Worm (Caenorhabditis elegans): Measurements from ENCODE around the gene D1014.5.

The D1014.5 gene

ce11 chrV:8079813-8080212 is 43.7 kb upstream of the D1014.5 start (continued):
- TF ChIP-seq aha-1 (tag; optimal IDR thresholded peaks at IDR 0.05) (no peak), nhr-76 (tag; optimal IDR thresholded peaks at IDR 0.05) (no peak), pag-3 (tag; optimal IDR thresholded peaks at IDR 0.05; ENCODE audit: borderline replicate concordance, insufficient read depth) (no peak), ceh-90 (tag; optimal IDR thresholded peaks at IDR 0.05) (no peak), nhr-11 (tag; optimal IDR thresholded peaks at IDR 0.05) (no peak), snpc-4 (tag; optimal IDR thresholded peaks at IDR 0.05) (no peak), isw-1 (GFP tag; IDR thresholded peaks at IDR 0.05) (no peak), mab-9 (GFP tag; IDR thresholded peaks at IDR 0.05) (no peak), unc-98 (GFP tag; IDR thresholded peaks at IDR 0.05) (no peak), pqm-1 (tag; optimal IDR thresholded peaks at IDR 0.05) (no peak), snu-23 (GFP tag; optimal IDR thresholded peaks at IDR 0.05) (no peak), rnt-1 (tag; optimal IDR thresholded peaks at IDR 0.05) (no peak), elt-2 (tag; optimal IDR thresholded peaks at IDR 0.05) (no peak), nhr-85 (tag) (peak; percentile 86), blmp-1 (tag; optimal IDR thresholded peaks at IDR 0.05) (peak; percentile 27), ceh-8 (GFP tag; optimal IDR thresholded peaks at IDR 0.05) (no peak)

DNA sequence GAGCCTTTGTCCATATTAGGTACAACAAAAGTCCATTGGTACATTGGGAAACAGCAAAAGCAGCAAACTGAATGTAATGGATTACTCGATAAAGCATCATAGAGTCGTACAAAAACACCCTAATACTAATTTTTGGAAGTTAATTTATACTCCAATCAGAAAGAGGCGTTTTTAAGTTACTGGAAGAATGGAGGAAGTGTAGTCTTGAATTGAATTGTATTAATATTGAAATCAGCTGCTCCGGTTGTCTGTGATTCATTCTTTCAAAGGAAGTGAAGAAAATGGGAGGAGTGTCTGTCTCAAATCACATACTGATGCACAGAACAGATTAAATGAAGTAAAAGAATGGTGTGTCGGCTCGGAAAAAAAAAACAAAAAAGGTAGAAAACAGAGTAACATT is 41.9 kb upstream of the D1014.5 start, which contains the start of gene str-131:
Gene str-131, minus strand, starts transcription at position 101 of the 400 bp plus-strand sequence.
- TF ChIP-seq fkh-4 (tag; optimal IDR thresholded peaks at IDR 0.05; ENCODE audit: borderline replicate concordance) (no peak), C34B4.2 (tag; optimal IDR thresholded peaks at IDR 0.05) (no peak), vab-15 (tag; optimal IDR thresholded peaks at IDR 0.05) (no peak), isw-1 (GFP tag; IDR thresholded peaks at IDR 0.05) (no peak), nhr-19 (GFP tag; conservative IDR thresholded peaks at IDR 0.05) (no peak), F16B12.6 (tag; optimal IDR thresholded peaks at IDR 0.05) (no peak), C04F5.9 (tag; optimal IDR thresholded peaks at IDR 0.05) (no peak), nhr-71 (tag; optimal IDR thresholded peaks at IDR 0.05) (no peak), pag-3 (tag; optimal IDR thresholded peaks at IDR 0.05; ENCODE audit: borderline replicate concordance, insufficient read depth) (no peak), ceh-8 (GFP tag; optimal IDR thresholded peaks at IDR 0.05) (no peak), nhr-76 (tag; optimal IDR thresholded peaks at IDR 0.05) (no peak), C16A3.4 (tag; optimal IDR thresholded peaks at IDR 0.05) (no peak), sox-4 (tag; optimal IDR thresholded peaks at IDR 0.05) (no peak), nhr-20 (tag; optimal IDR thresholded peaks at IDR 0.05) (no peak), lin-14 (GFP tag; optimal IDR thresholded peaks at IDR 0.05) (no peak)

DNA sequence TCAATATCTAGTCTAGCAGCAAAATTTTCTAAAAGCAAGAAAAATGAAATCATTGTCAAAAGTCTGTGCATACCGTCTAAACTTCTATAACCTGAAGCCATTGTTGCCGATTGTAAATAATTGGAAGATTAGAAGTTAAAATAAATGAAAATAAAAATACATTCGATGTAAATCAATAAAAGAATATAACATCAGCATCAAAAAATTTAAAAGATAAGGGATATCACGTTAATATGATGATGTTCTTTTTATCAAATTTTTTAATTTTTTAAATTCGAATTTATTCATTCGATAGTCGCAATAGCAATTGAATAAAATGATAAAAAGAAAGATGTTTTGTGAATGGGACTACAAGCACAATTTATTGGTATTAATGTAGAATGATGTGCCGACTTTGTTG is 38.3 kb upstream of the D1014.5 start, which contains the start of gene C09H5.7:
Gene C09H5.7, minus strand, starts transcription at position 101 of the 400 bp plus-strand sequence.
- TF ChIP-seq pqm-1 (tag; optimal IDR thresholded peaks at IDR 0.05): no peak
- TF ChIP-seq unc-30 (tag; optimal IDR thresholded peaks at IDR 0.05): no peak
- no peak for TF ChIP-seq egl-27 (tag; optimal IDR thresholded peaks at IDR 0.05)
- no peak for TF ChIP-seq lir-3 (tag; optimal IDR thresholded peaks at IDR 0.05; ENCODE audit: poor library complexity)
- no peak for TF ChIP-seq aly-2 (tag; optimal IDR thresholded peaks at IDR 0.05)
- no peak for TF ChIP-seq elt-3 (tag; optimal IDR thresholded peaks at IDR 0.05)
- TF ChIP-seq mep-1 (tag; optimal IDR thresholded peaks at IDR 0.05): no peak
- no peak for TF ChIP-seq nhr-90 (tag; optimal IDR thresholded peaks at IDR 0.05; ENCODE audit: poor library complexity)
- no peak for TF ChIP-seq skn-1 (tag; optimal IDR thresholded peaks at IDR 0.05)
- TF ChIP-seq grh-1 (GFP tag; IDR thresholded peaks at IDR 0.05): no peak
- no peak for TF ChIP-seq nhr-84 (tag; optimal IDR thresholded peaks at IDR 0.05)

ce11 chrV:8090595-8090994 is 32.9 kb upstream of the D1014.5 start, which contains the start of gene str-130:
Gene str-130, minus strand, starts transcription at chrV:8090695.
- TF ChIP-seq nhr-237 (tag; optimal IDR thresholded peaks at IDR 0.05) (no peak), lin-39 (tag; optimal IDR thresholded peaks at IDR 0.05) (no peak), lin-35 (GFP tag; optimal IDR thresholded peaks at IDR 0.05) (no peak), nhr-71 (tag; optimal IDR thresholded peaks at IDR 0.05) (no peak), Y116A8C.19 (tag; optimal IDR thresholded peaks at IDR 0.05; ENCODE audit: borderline replicate concordance) (no peak), elt-3 (tag; optimal IDR thresholded peaks at IDR 0.05) (no peak), egl-13 (tag; optimal IDR thresholded peaks at IDR 0.05) (no peak), nhr-76 (tag; optimal IDR thresholded peaks at IDR 0.05) (no peak), hpl-2 (GFP tag; optimal IDR thresholded peaks at IDR 0.05) (no peak), nhr-90 (tag; optimal IDR thresholded peaks at IDR 0.05; ENCODE audit: poor library complexity) (no peak), lir-3 (tag; optimal IDR thresholded peaks at IDR 0.05; ENCODE audit: poor library complexity) (no peak), nhr-84 (tag; optimal IDR thresholded peaks at IDR 0.05) (no peak), lin-15B (tag; optimal IDR thresholded peaks at IDR 0.05) (no peak), lsy-2 (tag; optimal IDR thresholded peaks at IDR 0.05) (no peak), unc-30 (tag; optimal IDR thresholded peaks at IDR 0.05) (no peak)
